Worm (Caenorhabditis elegans): ENCODE measurements around the gene col-116.

DNA sequence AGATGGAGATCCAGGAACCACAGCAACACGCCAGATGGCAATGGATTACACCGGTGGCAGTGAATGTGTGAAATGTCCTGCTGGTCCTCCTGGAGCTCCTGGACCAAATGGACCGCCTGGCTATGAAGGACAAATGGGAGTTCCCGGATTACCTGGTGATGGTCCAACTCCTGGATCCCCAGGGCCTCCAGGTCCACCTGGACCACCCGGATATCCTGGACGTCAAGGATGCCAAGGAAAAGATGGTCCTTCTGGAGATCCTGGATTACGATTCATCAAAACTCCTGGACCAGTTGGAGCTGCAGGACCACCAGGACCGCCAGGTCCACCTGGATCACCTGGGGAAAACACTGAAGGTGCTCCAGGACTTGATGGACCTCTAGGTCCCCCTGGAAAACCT lies 1.6 kb downstream of the col-116 start:
- TF ChIP-seq ceh-82 (tag; optimal IDR thresholded peaks at IDR 0.05) (no peak), lin-39 (tag; optimal IDR thresholded peaks at IDR 0.05) (no peak), ztf-11 (tag; optimal IDR thresholded peaks at IDR 0.05) (no peak), nhr-11 (tag; optimal IDR thresholded peaks at IDR 0.05) (no peak), unc-39 (tag; optimal IDR thresholded peaks at IDR 0.05) (no peak), zag-1 (tag; optimal IDR thresholded peaks at IDR 0.05) (no peak), ama-1 (optimal IDR thresholded peaks at IDR 0.05) (no peak)

All from whole organism, L2 larva.